Worm (Caenorhabditis elegans): ENCODE measurements around the gene nfya-1.

The nfya-1 gene

ce11 chrX:11946788-11947463 lies at the start of gene nfya-1:
Gene nfya-1, minus strand, starts transcription at chrX:11946838.
- no peak for TF ChIP-seq unc-62 (GFP tag; optimal IDR thresholded peaks at IDR 0.05)

- TF ChIP-seq unc-62 (GFP tag; optimal IDR thresholded peaks at IDR 0.05) = no peak
These were observed 47.8 kb upstream of the nfya-1 start, which contains the start of gene C49F5.7 for ce11 chrX:11994484-11994883. Gene C49F5.7, plus strand, starts transcription at chrX:11994784.

- no peak for TF ChIP-seq unc-62 (GFP tag; optimal IDR thresholded peaks at IDR 0.05)
These were observed 46.7 kb upstream of the nfya-1 start for ce11 chrX:11993327-11993726.

- no peak for TF ChIP-seq unc-62 (GFP tag; optimal IDR thresholded peaks at IDR 0.05)
These were observed 46.1 kb upstream of the nfya-1 start for ce11 chrX:11992778-11993177.

ce11 chrX:11992246-11992645 lies 45.6 kb upstream of the nfya-1 start:
- no peak for TF ChIP-seq unc-62 (GFP tag; optimal IDR thresholded peaks at IDR 0.05)

ce11 chrX:11987900-11988364 lies 41.3 kb upstream of the nfya-1 start, which contains the start of gene C49F5.6:
Gene C49F5.6, plus strand, starts transcription at chrX:11988314.
- TF ChIP-seq unc-62 (GFP tag; optimal IDR thresholded peaks at IDR 0.05) = no peak

ce11 chrX:11985887-11986286 lies 39.2 kb upstream of the nfya-1 start, which contains the start of gene C49F5.5:
Gene C49F5.5, plus strand, starts transcription at chrX:11986187.
- TF ChIP-seq unc-62 (GFP tag; optimal IDR thresholded peaks at IDR 0.05) = no peak

- no peak for TF ChIP-seq unc-62 (GFP tag; optimal IDR thresholded peaks at IDR 0.05)
These were observed 37.0 kb upstream of the nfya-1 start, which contains the start of gene C49F5.3 for ce11 chrX:11983576-11984061. Gene C49F5.3, minus strand, starts transcription at chrX:11983626.

ce11 chrX:11982065-11982464 lies 35.4 kb upstream of the nfya-1 start, which contains the start of gene nhr-167:
Gene nhr-167, minus strand, starts transcription at chrX:11982085.
- TF ChIP-seq unc-62 (GFP tag; optimal IDR thresholded peaks at IDR 0.05) = no peak

ce11 chrX:11974629-11975085 lies 28.0 kb upstream of the nfya-1 start, which contains the start of gene set-6:
Gene set-6, minus strand, starts transcription at chrX:11974679.
- no peak for TF ChIP-seq unc-62 (GFP tag; optimal IDR thresholded peaks at IDR 0.05)

ce11 chrX:11971323-11971722 lies 24.7 kb upstream of the nfya-1 start:
- no peak for TF ChIP-seq unc-62 (GFP tag; optimal IDR thresholded peaks at IDR 0.05)

ce11 chrX:11969554-11969953 lies 22.9 kb upstream of the nfya-1 start:
- no peak for TF ChIP-seq unc-62 (GFP tag; optimal IDR thresholded peaks at IDR 0.05)

- no peak for TF ChIP-seq unc-62 (GFP tag; optimal IDR thresholded peaks at IDR 0.05)
These were observed 22.4 kb upstream of the nfya-1 start for ce11 chrX:11969085-11969484.

- TF ChIP-seq unc-62 (GFP tag; optimal IDR thresholded peaks at IDR 0.05) = no peak
These were observed 21.5 kb upstream of the nfya-1 start for ce11 chrX:11968024-11968598.

- TF ChIP-seq unc-62 (GFP tag; optimal IDR thresholded peaks at IDR 0.05) = no peak
These were observed 20.4 kb upstream of the nfya-1 start for ce11 chrX:11967034-11967433.

- no peak for TF ChIP-seq unc-62 (GFP tag; optimal IDR thresholded peaks at IDR 0.05)
These were observed 19.1 kb upstream of the nfya-1 start, which contains the start of gene sams-1 for ce11 chrX:11965663-11966304. Gene sams-1, plus strand, starts transcription at chrX:11965962.

Data from whole organism, dauer.